Worm (Caenorhabditis elegans): ENCODE data around the gene nspa-8.

nspa-8 gene

ce11 chrV:14828407-14828806, 1.6 kb upstream of the nspa-8 start (continued):
- TF ChIP-seq repo-1 (tag; optimal IDR thresholded peaks at IDR 0.05) (peak; percentile 74), Y53G8AR.9 (GFP tag; conservative IDR thresholded peaks at IDR 0.05) (peak; percentile 71; the same call in 1 of the 2 replicates), efl-1 (GFP tag; optimal IDR thresholded peaks at IDR 0.05) (peak; percentile 1), snpc-4 (GFP tag; optimal IDR thresholded peaks at IDR 0.05) (no peak), snpc-4 (tag; optimal IDR thresholded peaks at IDR 0.05) (peak in 1 of 4 experiments; percentile 33), mcd-1 (GFP tag; IDR thresholded peaks at IDR 0.05) (no peak), F33H1.4 (GFP tag; IDR thresholded peaks at IDR 0.05) (peak; percentile 22; the same call in 1 of the 2 replicates), hmg-1.2 (GFP tag; IDR thresholded peaks at IDR 0.05) (peak; percentile 18; the same call in 1 of the 2 replicates)

ce11 chrV:14824124-14824523, 2.7 kb downstream of the nspa-8 start, which contains the start of gene W06A7.4:
W06A7.4 (plus strand) TSS chrV:14824424.
- TF ChIP-seq ztf-26 (tag; optimal IDR thresholded peaks at IDR 0.05) (no peak), Y95B8A.8 (GFP tag; IDR thresholded peaks at IDR 0.05) (no peak), bed-2 (GFP tag; IDR thresholded peaks at IDR 0.05) (no peak), unc-130 (GFP tag; optimal IDR thresholded peaks at IDR 0.05) (no peak), ccch-3 (GFP tag; optimal IDR thresholded peaks at IDR 0.05) (no peak), F49E8.2 (tag; optimal IDR thresholded peaks at IDR 0.05; ENCODE audit: insufficient read depth) (no peak), F39B2.1 (GFP tag; IDR thresholded peaks at IDR 0.05) (no peak), hrde-1 (tag; optimal IDR thresholded peaks at IDR 0.05; ENCODE audit: borderline replicate concordance) (no peak), him-1 (tag; optimal IDR thresholded peaks at IDR 0.05) (no peak), egl-44 (GFP tag; IDR thresholded peaks at IDR 0.05) (no peak), chd-7 (tag; optimal IDR thresholded peaks at IDR 0.05) (no peak), somi-1 (GFP tag; optimal IDR thresholded peaks at IDR 0.05) (no peak), Y79H2A.3 (GFP tag; conservative IDR thresholded peaks at IDR 0.05) (no peak), pha-4 (tag; optimal IDR thresholded peaks at IDR 0.05) (no peak), athp-1 (tag; optimal IDR thresholded peaks at IDR 0.05) (no peak), nhr-27 (tag; optimal IDR thresholded peaks at IDR 0.05) (no peak)

DNA sequence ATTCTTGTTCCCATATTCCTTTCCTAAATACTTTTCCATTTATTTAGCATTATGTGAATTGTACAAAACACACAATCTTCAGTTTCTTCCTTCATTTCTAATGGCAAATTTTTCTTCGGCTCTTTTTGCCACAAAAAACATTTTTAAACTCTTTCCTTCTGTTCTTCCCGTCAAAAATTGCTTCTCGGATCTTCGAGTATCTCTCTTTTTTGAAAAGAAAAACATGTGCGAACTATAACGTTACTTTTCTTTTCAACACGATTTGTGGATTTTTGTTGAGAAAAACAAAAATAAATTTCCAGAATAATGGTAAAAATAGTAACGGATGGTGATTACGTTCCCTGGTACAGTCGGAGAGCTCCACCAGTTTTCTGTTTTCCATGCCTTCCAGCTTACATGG, 5.3 kb downstream of the nspa-8 start, which contains the start of gene W06A7.2:
TSS of gene W06A7.2 (plus strand) at position 301 of the 400 bp plus-strand sequence.
- TF ChIP-seq ceh-40 (GFP tag; IDR thresholded peaks at IDR 0.05) (no peak), cebp-1 (GFP tag; IDR thresholded peaks at IDR 0.05) (no peak), cebp-1 (tag; optimal IDR thresholded peaks at IDR 0.05) (no peak), sptf-2 (GFP tag; optimal IDR thresholded peaks at IDR 0.05) (no peak), lin-40 (tag; optimal IDR thresholded peaks at IDR 0.05) (no peak), C17E4.6 (GFP tag; IDR thresholded peaks at IDR 0.05) (no peak), Y53G8AR.9 (GFP tag; conservative IDR thresholded peaks at IDR 0.05) (no peak), D2030.7 (GFP tag; IDR thresholded peaks at IDR 0.05) (no peak), egl-44 (GFP tag; IDR thresholded peaks at IDR 0.05) (no peak), snpc-4 (GFP tag; optimal IDR thresholded peaks at IDR 0.05) (no peak), snpc-4 (tag; optimal IDR thresholded peaks at IDR 0.05) (no peak), C06A6.2 (GFP tag; conservative IDR thresholded peaks at IDR 0.05) (no peak), nhr-80 (tag; optimal IDR thresholded peaks at IDR 0.05) (no peak)

ce11 chrV:14820314-14820713, 6.5 kb downstream of the nspa-8 start:
- TF ChIP-seq F57A8.1 (GFP tag; optimal IDR thresholded peaks at IDR 0.05): no peak
- no peak for TF ChIP-seq lsy-27 (tag; optimal IDR thresholded peaks at IDR 0.05; ENCODE audit: borderline replicate concordance, insufficient read depth)
- TF ChIP-seq bed-2 (GFP tag; IDR thresholded peaks at IDR 0.05): no peak
- TF ChIP-seq lsl-1 (GFP tag; optimal IDR thresholded peaks at IDR 0.05): no peak
- TF ChIP-seq ZK185.1 (tag; optimal IDR thresholded peaks at IDR 0.05; ENCODE audit: poor library complexity, severe bottlenecking): no peak
- no peak for TF ChIP-seq hmg-20 (GFP tag; IDR thresholded peaks at IDR 0.05)
- no peak for TF ChIP-seq ets-4 (GFP tag; optimal IDR thresholded peaks at IDR 0.05)
- no peak for TF ChIP-seq chd-7 (tag; optimal IDR thresholded peaks at IDR 0.05)
- TF ChIP-seq mel-28 (tag; optimal IDR thresholded peaks at IDR 0.05; ENCODE audit: borderline replicate concordance): no peak
- no peak for TF ChIP-seq dox-1 (GFP tag; IDR thresholded peaks at IDR 0.05)
- no peak for TF ChIP-seq ceh-91 (GFP tag; IDR thresholded peaks at IDR 0.05)
- no peak for TF ChIP-seq akir-1 (GFP tag; optimal IDR thresholded peaks at IDR 0.05)
- TF ChIP-seq somi-1 (GFP tag; optimal IDR thresholded peaks at IDR 0.05): no peak
- TF ChIP-seq F39B2.1 (GFP tag; IDR thresholded peaks at IDR 0.05): no peak
- TF ChIP-seq dpff-1 (tag; optimal IDR thresholded peaks at IDR 0.05): no peak
- TF ChIP-seq hlh-26 (GFP tag; conservative IDR thresholded peaks at IDR 0.05): no peak
